Fruit fly (Drosophila melanogaster): ENCODE measurements around the gene CG43074.

Gene CG43074

DNA sequence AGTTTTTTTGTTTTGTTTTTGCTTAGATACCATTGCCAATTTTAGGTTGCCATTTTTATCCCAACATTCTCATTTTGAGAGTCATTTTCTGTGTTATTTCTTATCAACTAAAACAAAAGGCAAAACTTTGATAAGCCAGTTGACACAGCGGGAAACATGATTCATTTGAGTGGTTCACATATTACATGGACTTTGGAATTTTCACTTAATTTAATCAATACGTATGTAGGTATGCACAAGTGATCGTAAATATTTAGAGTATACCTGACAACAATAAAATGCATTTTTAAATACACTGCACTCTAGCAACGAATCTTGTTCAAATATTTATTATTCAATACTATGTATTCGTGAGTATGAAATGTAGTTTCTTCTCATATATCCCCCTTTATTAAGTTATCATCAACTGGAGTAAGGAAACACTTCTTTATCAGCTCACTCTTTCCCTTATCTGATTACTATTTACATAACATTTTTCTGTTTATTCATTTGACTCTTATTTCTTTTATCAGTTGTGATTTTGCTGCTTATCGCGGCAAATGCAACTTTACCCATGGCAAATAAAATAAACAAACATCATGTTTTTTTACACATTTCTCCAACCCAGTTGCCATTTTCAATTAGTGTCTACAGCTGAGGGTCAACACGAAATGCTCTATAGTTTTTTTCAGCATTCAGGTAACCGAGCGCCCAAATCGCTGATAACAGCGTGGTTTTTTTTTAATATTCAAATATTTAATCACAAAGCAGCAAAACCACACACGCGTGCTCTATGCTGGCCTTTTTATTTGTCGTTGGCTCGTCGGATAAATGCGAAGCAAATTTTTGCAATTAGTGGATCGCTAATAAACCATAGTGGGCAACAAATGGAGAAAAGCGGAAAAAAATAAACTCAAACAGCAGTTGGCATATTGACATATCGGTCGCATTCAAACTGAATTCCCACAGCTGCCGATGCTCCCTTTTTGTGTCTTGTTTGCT, 34.3 kb upstream of the CG43074 start (continued):
- TF ChIP-seq CG11093 (GFP tag; IDR thresholded peaks at IDR 0.05) (no peak), kay (GFP tag; optimal IDR thresholded peaks at IDR 0.05) (no peak), run (tag; optimal IDR thresholded peaks at IDR 0.05) (no peak), Deaf1 (tag; optimal IDR thresholded peaks at IDR 0.05) (no peak), cad (GFP tag; optimal IDR thresholded peaks at IDR 0.05) (no peak), Dfd (GFP tag; optimal IDR thresholded peaks at IDR 0.05) (no peak), dmrt99B (tag; optimal IDR thresholded peaks at IDR 0.05) (peak; percentile 8), scrt (GFP tag; optimal IDR thresholded peaks at IDR 0.05) (peak; percentile 25), HLH4C (GFP tag; IDR thresholded peaks at IDR 0.05; ENCODE audit: partially characterized antibody) (no peak), CG3281 (GFP tag; optimal IDR thresholded peaks at IDR 0.05) (peak; percentile 56), CG6689 (GFP tag; IDR thresholded peaks at IDR 0.05) (no peak), Dp (GFP tag; optimal IDR thresholded peaks at IDR 0.05) (no peak), pb (GFP tag; optimal IDR thresholded peaks at IDR 0.05) (no peak), Hey (tag; optimal IDR thresholded peaks at IDR 0.05) (no peak), CG11398 (GFP tag; optimal IDR thresholded peaks at IDR 0.05) (no peak), CG7786 (GFP tag; optimal IDR thresholded peaks at IDR 0.05) (no peak), tio (GFP tag; optimal IDR thresholded peaks at IDR 0.05) (no peak), CG10209 (GFP tag; optimal IDR thresholded peaks at IDR 0.05) (peak; percentile 44), Rx (GFP tag; IDR thresholded peaks at IDR 0.05) (no peak), Drgx (GFP tag; IDR thresholded peaks at IDR 0.05) (no peak), ara (GFP tag; IDR thresholded peaks at IDR 0.05) (no peak), chn (GFP tag; optimal IDR thresholded peaks at IDR 0.05) (no peak), az2 (GFP tag; optimal IDR thresholded peaks at IDR 0.05) (no peak), chif (GFP tag; optimal IDR thresholded peaks at IDR 0.05) (no peak), pum (GFP tag; optimal IDR thresholded peaks at IDR 0.05) (no peak), HLH54F (GFP tag; optimal IDR thresholded peaks at IDR 0.05) (no peak), ewg (GFP tag; optimal IDR thresholded peaks at IDR 0.05) (no peak), Asciz (GFP tag; optimal IDR thresholded peaks at IDR 0.05) (peak; percentile 47), Mad (GFP tag; optimal IDR thresholded peaks at IDR 0.05) (no peak), CG9215 (GFP tag; IDR thresholded peaks at IDR 0.05) (no peak), CG12391 (tag; optimal IDR thresholded peaks at IDR 0.05) (peak; percentile 31), insv (GFP tag; optimal IDR thresholded peaks at IDR 0.05) (no peak), gce (GFP tag; IDR thresholded peaks at IDR 0.05) (no peak), h (optimal IDR thresholded peaks at IDR 0.05) (no peak), sna (GFP tag; IDR thresholded peaks at IDR 0.05; ENCODE audit: partially characterized antibody) (no peak), CG15073 (GFP tag; optimal IDR thresholded peaks at IDR 0.05) (no peak), bsh (GFP tag; optimal IDR thresholded peaks at IDR 0.05) (no peak), Dip2 (GFP tag; IDR thresholded peaks at IDR 0.05) (no peak), B-H2 (GFP tag; optimal IDR thresholded peaks at IDR 0.05) (no peak), ap (GFP tag; IDR thresholded peaks at IDR 0.05) (no peak), pros (GFP tag; optimal IDR thresholded peaks at IDR 0.05) (no peak), CG8281 (tag; optimal IDR thresholded peaks at IDR 0.05) (no peak), tx (GFP tag; optimal IDR thresholded peaks at IDR 0.05) (no peak), jumu (GFP tag; optimal IDR thresholded peaks at IDR 0.05) (no peak), ken (GFP tag; IDR thresholded peaks at IDR 0.05) (no peak), Awh (GFP tag; IDR thresholded peaks at IDR 0.05) (peak; percentile 44; the same call in 1 of the 2 replicates), sug (tag; optimal IDR thresholded peaks at IDR 0.05) (no peak), tin (GFP tag; optimal IDR thresholded peaks at IDR 0.05) (no peak), gro (GFP tag; optimal IDR thresholded peaks at IDR 0.05) (no peak), disco-r (GFP tag; optimal IDR thresholded peaks at IDR 0.05) (no peak)
